Fruit fly (Drosophila melanogaster) whole organism, embryonic: ENCODE measurements around the gene PpV.

Experiments
- ATbp ChIP-seq: fragments of 200-800 bp; sonication (Bioruptor generic); optimal IDR thresholded peaks from 2 replicates; lab custom pipeline; 2017; ENCODE audit warnings: missing biosample characterization, mild to moderate bottlenecking, missing genetic modification characterization, missing genetic modification reagents
- CG10431 ChIP-seq: fragments of 200-800 bp; sonication (Bioruptor generic); optimal IDR thresholded peaks from 3 replicates; lab custom pipeline; 2018; ENCODE audit warnings: missing biosample characterization, mild to moderate bottlenecking, missing genetic modification characterization
- CG1233 ChIP-seq: fragments of 200-800 bp; sonication (Bioruptor generic); optimal IDR thresholded peaks from 4 replicates; lab custom pipeline; 2018; ENCODE audit warnings: missing biosample characterization, mild to moderate bottlenecking, missing genetic modification characterization
- CG12942 ChIP-seq: fragments of 200-800 bp; sonication (Bioruptor generic); optimal IDR thresholded peaks from 3 replicates; lab custom pipeline; 2016; ENCODE audit warnings: missing biosample characterization, missing genetic modification characterization
- CG14710 ChIP-seq: fragments of 200-800 bp; sonication (Bioruptor generic); optimal IDR thresholded peaks from 3 replicates; lab custom pipeline; 2019; ENCODE audit warnings: missing biosample characterization, mild to moderate bottlenecking, missing genetic modification characterization, moderate library complexity
- CG14965 ChIP-seq: fragments of 200-800 bp; sonication (Bioruptor generic); optimal IDR thresholded peaks from 2 replicates; lab custom pipeline; 2016; ENCODE audit warnings: missing biosample characterization, missing genetic modification characterization, borderline replicate concordance
- CG1529 ChIP-seq: fragments of 200-800 bp; sonication (Bioruptor generic); optimal IDR thresholded peaks from 3 replicates; lab custom pipeline; 2018; ENCODE audit warnings: missing biosample characterization, missing genetic modification characterization
- CG16813 ChIP-seq: fragments of 200-800 bp; sonication (Bioruptor generic); IDR thresholded peaks from 3 replicates; pipeline ENCODE4 v1.3.6; 2022; ENCODE audit warnings: missing biosample characterization, missing genetic modification characterization; ENCODE audit not compliant: partially characterized antibody
- CG2678 ChIP-seq: fragments of 200-800 bp; sonication (Bioruptor generic); optimal IDR thresholded peaks from 3 replicates; lab custom pipeline; 2019; ENCODE audit warnings: missing biosample characterization, mild to moderate bottlenecking, missing genetic modification characterization, moderate library complexity
- CG2889 ChIP-seq: fragments of 200-800 bp; sonication (Bioruptor generic); IDR thresholded peaks from 3 replicates; pipeline ENCODE4 v1.3.6; 2022; ENCODE audit warnings: missing biosample characterization, missing genetic modification characterization
- CG3847 ChIP-seq: fragments of 200-800 bp; sonication (Bioruptor generic); IDR thresholded peaks from 2 replicates; pipeline ENCODE4 v1.3.6; 2022; ENCODE audit warnings: missing biosample characterization, missing genetic modification characterization
- CG5180 ChIP-seq: fragments of 200-800 bp; sonication (Bioruptor generic); optimal IDR thresholded peaks from 3 replicates; lab custom pipeline; 2017; ENCODE audit warnings: missing biosample characterization, missing genetic modification characterization, mild to moderate bottlenecking, moderate library complexity, missing genetic modification reagents
- CG5245 ChIP-seq: fragments of 200-800 bp; sonication (Bioruptor generic); optimal IDR thresholded peaks from 3 replicates; lab custom pipeline; 2016; ENCODE audit warnings: missing biosample characterization, missing genetic modification characterization
- CG7745 ChIP-seq: fragments of 200-800 bp; sonication (Bioruptor generic); optimal IDR thresholded peaks from 2 replicates; lab custom pipeline; 2018; ENCODE audit warnings: missing biosample characterization, mild to moderate bottlenecking, missing genetic modification characterization, moderate library complexity
- CG8290 ChIP-seq, 3 experiments: fragments of 200-800 bp; sonication (Bioruptor generic); optimal IDR thresholded peaks; 2 replicates each; lab custom pipeline; 2016 to 2019; ENCODE audit warnings: missing biosample characterization in 3 of 3, missing genetic modification characterization in 3 of 3, mild to moderate bottlenecking in 2 of 3, moderate library complexity in 1 of 3
- CG8359 ChIP-seq: fragments of 200-800 bp; sonication (Bioruptor generic); optimal IDR thresholded peaks from 2 replicates; lab custom pipeline; 2017; ENCODE audit warnings: missing biosample characterization, mild to moderate bottlenecking, missing genetic modification characterization, borderline replicate concordance
- CG8388 ChIP-seq: fragments of 200-800 bp; sonication (Bioruptor generic); optimal IDR thresholded peaks from 2 replicates; lab custom pipeline; 2019; ENCODE audit warnings: missing biosample characterization, mild to moderate bottlenecking, missing genetic modification characterization, moderate library complexity
- D ChIP-seq, 2 experiments: fragments of 200-800 bp in 1 of 2; fragments of >200 bp in 1 of 2; sonication (Bioruptor generic) in 1 of 2; optimal IDR thresholded peaks; 2 replicates in 1 of 2; 3 replicates in 1 of 2; lab custom pipeline; 2017; ENCODE audit warnings: mild to moderate bottlenecking in 1 of 2, missing biosample characterization in 1 of 2, missing genetic modification characterization in 1 of 2, missing genetic modification reagents in 1 of 2
- Dad ChIP-seq: fragments of 200-800 bp; sonication (Bioruptor generic); optimal IDR thresholded peaks from 3 replicates; lab custom pipeline; 2016; ENCODE audit warnings: missing biosample characterization, missing genetic modification characterization
- Dfd ChIP-seq, 2 experiments: fragments of >200 bp; optimal IDR thresholded peaks; 2 replicates each; lab custom pipeline; 2017; ENCODE audit warnings: missing biosample characterization in 2 of 2, missing genetic modification characterization in 2 of 2
- Ets97D ChIP-seq: fragments of 200-800 bp; sonication (Bioruptor generic); optimal IDR thresholded peaks from 3 replicates; lab custom pipeline; 2016; ENCODE audit warnings: missing biosample characterization, missing genetic modification characterization
- HLH3B ChIP-seq: fragments of 200-800 bp; sonication (Bioruptor generic); IDR thresholded peaks from 2 replicates; pipeline ENCODE4 v1.3.6; 2022; ENCODE audit warnings: missing biosample characterization, missing genetic modification characterization
- Hr51 ChIP-seq, 2 experiments: fragments of 200-800 bp; sonication (Bioruptor generic); optimal IDR thresholded peaks; 2 replicates in 1 of 2; 3 replicates in 1 of 2; lab custom pipeline; 2016 to 2018; ENCODE audit warnings: missing biosample characterization in 2 of 2, missing genetic modification characterization in 2 of 2, mild to moderate bottlenecking in 1 of 2, moderate library complexity in 1 of 2
- Nf-YC ChIP-seq: fragments of 200-800 bp; optimal IDR thresholded peaks from 3 replicates; lab custom pipeline; 2019; ENCODE audit warnings: missing biosample characterization, mild to moderate bottlenecking, missing genetic modification characterization, moderate library complexity
- NfI ChIP-seq: fragments of 200-800 bp; sonication (Bioruptor generic); optimal IDR thresholded peaks from 3 replicates; lab custom pipeline; 2018; ENCODE audit warnings: missing biosample characterization, mild to moderate bottlenecking, missing genetic modification characterization, moderate library complexity
- Rfx ChIP-seq: fragments of 200-800 bp; sonication (Bioruptor generic); IDR thresholded peaks from 2 replicates; pipeline ENCODE4 v1.3.6; 2022; ENCODE audit warnings: missing biosample characterization, missing genetic modification characterization
- Rx ChIP-seq: fragments of 200-800 bp; sonication (Bioruptor generic); IDR thresholded peaks from 2 replicates; pipeline ENCODE4 v1.3.6; 2022; ENCODE audit warnings: missing biosample characterization, missing genetic modification characterization
- Side ChIP-seq: fragments of 200-800 bp; sonication (Bioruptor generic); optimal IDR thresholded peaks from 2 replicates; lab custom pipeline; 2016; ENCODE audit warnings: missing biosample characterization, missing genetic modification characterization
- TFAM ChIP-seq: fragments of 200-800 bp; sonication (Bioruptor generic); optimal IDR thresholded peaks from 2 replicates; lab custom pipeline; 2017; ENCODE audit warnings: missing biosample characterization, missing genetic modification characterization, inconsistent platforms
- YL-1 ChIP-seq: fragments of 200-800 bp; sonication (Bioruptor generic); optimal IDR thresholded peaks from 3 replicates; lab custom pipeline; 2017; ENCODE audit warnings: missing biosample characterization, mild to moderate bottlenecking, missing genetic modification characterization
- az2 ChIP-seq: fragments of 200-800 bp; sonication (Bioruptor generic); optimal IDR thresholded peaks from 3 replicates; lab custom pipeline; 2016; ENCODE audit warnings: missing biosample characterization, missing genetic modification characterization
- bowl ChIP-seq: fragments of 200-800 bp; sonication (Bioruptor generic); IDR thresholded peaks from 2 replicates; pipeline ENCODE4 v1.3.6; 2022; ENCODE audit warnings: missing biosample characterization, missing genetic modification characterization
- chn ChIP-seq: fragments of 200-800 bp; sonication (Bioruptor generic); optimal IDR thresholded peaks from 2 replicates; lab custom pipeline; 2016; ENCODE audit warnings: missing biosample characterization, missing genetic modification characterization
- eve ChIP-seq, 2 experiments: fragments of >200 bp; optimal IDR thresholded peaks; 2 replicates each; lab custom pipeline; 2017; ENCODE audit warnings: missing biosample characterization in 2 of 2, missing genetic modification characterization in 2 of 2
- ewg ChIP-seq: fragments of 200-800 bp; sonication (Bioruptor generic); optimal IDR thresholded peaks from 3 replicates; lab custom pipeline; 2017; ENCODE audit warnings: mild to moderate bottlenecking, missing biosample characterization, missing genetic modification reagents, missing genetic modification characterization
- grau ChIP-seq: fragments of 200-800 bp; optimal IDR thresholded peaks from 3 replicates; lab custom pipeline; 2019; ENCODE audit warnings: missing biosample characterization, mild to moderate bottlenecking, missing genetic modification characterization, moderate library complexity
- gsb ChIP-seq: fragments of 200-800 bp; sonication (Bioruptor generic); IDR thresholded peaks from 2 replicates; pipeline ENCODE4 v1.3.6; 2022; ENCODE audit warnings: missing biosample characterization, missing genetic modification characterization
- gsb-n ChIP-seq: fragments of 200-800 bp; sonication (Bioruptor generic); optimal IDR thresholded peaks from 3 replicates; lab custom pipeline; 2018; ENCODE audit warnings: missing biosample characterization, mild to moderate bottlenecking, missing genetic modification characterization
- inv ChIP-seq: fragments of 200-800 bp; sonication (Bioruptor generic); IDR thresholded peaks from 2 replicates; pipeline ENCODE4 v1.3.6; 2022; ENCODE audit warnings: missing biosample characterization, missing genetic modification characterization; ENCODE audit not compliant: partially characterized antibody
- nmo ChIP-seq: fragments of 200-800 bp; sonication (Bioruptor generic); optimal IDR thresholded peaks from 2 replicates; lab custom pipeline; 2018; ENCODE audit warnings: missing biosample characterization, mild to moderate bottlenecking, missing genetic modification characterization, moderate library complexity
- otp ChIP-seq: fragments of 200-800 bp; sonication (Bioruptor generic); IDR thresholded peaks from 3 replicates; pipeline ENCODE4, ENCODE4 v1.3.6; 2022; ENCODE audit warnings: missing biosample characterization, missing genetic modification characterization
- ranshi ChIP-seq: fragments of 200-800 bp; sonication (Bioruptor generic); IDR thresholded peaks from 2 replicates; pipeline ENCODE4 v1.3.6; 2022; ENCODE audit warnings: missing biosample characterization, missing genetic modification characterization
- rib ChIP-seq: fragments of 200-800 bp; sonication (Bioruptor generic); IDR thresholded peaks from 2 replicates; pipeline ENCODE4 v1.3.6; 2022; ENCODE audit warnings: missing biosample characterization, missing genetic modification characterization
- sens ChIP-seq: fragments of 200-800 bp; sonication (Bioruptor generic); peaks from one replicate; lab custom pipeline; 2016; ENCODE audit warnings: missing biosample characterization, missing genetic modification characterization
- sim ChIP-seq: fragments of 200-800 bp; sonication (Bioruptor generic); IDR thresholded peaks from 2 replicates; pipeline ENCODE4 v1.3.6; 2022; ENCODE audit warnings: missing biosample characterization, missing genetic modification characterization
- slbo ChIP-seq: fragments of 200-800 bp; sonication (Bioruptor generic); IDR thresholded peaks from 2 replicates; pipeline ENCODE4 v1.3.6; 2022; ENCODE audit warnings: missing biosample characterization, missing genetic modification characterization
- sna ChIP-seq: fragments of 200-800 bp; sonication (Bioruptor generic); IDR thresholded peaks from 2 replicates; pipeline ENCODE4 v1.3.6; 2022; ENCODE audit warnings: missing biosample characterization, missing genetic modification characterization; ENCODE audit not compliant: partially characterized antibody
- so ChIP-seq: fragments of 200-800 bp; sonication (Bioruptor generic); IDR thresholded peaks from 3 replicates; pipeline ENCODE4 v1.3.6; 2022; ENCODE audit warnings: missing biosample characterization, missing genetic modification characterization
- sr ChIP-seq: fragments of 200-800 bp; sonication (Bioruptor generic); IDR thresholded peaks from 3 replicates; pipeline ENCODE4 v1.3.6; 2022; ENCODE audit warnings: missing biosample characterization, missing genetic modification characterization
- yki ChIP-seq: fragments of >200 bp; optimal IDR thresholded peaks from 3 replicates; lab custom pipeline; 2018

PpV gene

DNA sequence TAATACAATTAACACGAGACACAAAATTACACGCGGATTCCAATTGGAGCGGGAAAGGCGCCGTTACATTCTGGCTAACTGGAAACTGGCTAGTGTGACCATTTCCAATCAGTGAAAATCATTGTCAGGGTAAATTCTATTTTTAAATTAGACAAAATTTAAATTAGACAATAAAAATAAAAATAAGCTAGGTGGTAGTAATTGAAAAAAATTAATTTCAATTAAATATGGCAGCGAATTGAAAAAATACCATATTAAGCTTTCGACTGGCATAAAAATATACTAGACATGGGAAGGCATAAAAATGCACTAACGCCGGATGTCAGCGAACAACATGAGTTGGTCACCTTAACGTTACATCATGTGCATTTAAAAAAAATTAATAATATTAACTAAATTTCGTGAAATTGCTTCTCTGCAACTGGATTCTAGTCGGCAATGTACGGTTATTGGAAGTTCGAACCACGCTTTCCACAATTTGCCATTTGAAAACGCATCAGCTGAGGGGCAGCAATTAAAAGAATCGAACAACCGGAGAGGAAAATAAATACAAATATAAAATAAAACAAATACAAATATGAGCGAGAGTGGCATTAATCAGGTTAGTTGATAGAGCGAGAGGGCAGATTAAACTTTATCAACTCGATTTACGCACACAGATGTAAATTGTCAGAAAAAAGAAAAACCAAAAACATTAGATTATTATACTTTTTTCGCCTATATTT, 6.9 kb downstream of the PpV start, which contains the start of the genes swa and Marf (continued):
- no peak for TF ChIP-seq ranshi (GFP tag; lab: Robert Waterston, UW)
- TF ChIP-seq chn (GFP tag; lab: Kevin White, UChicago) = no peak
- TF ChIP-seq so (GFP tag; lab: Robert Waterston, UW) = no peak
- peak; percentile 43 for TF ChIP-seq CG8290 (GFP tag; optimal IDR thresholded peaks at IDR 0.05; lab: Kevin White, UChicago)
- no peak for TF ChIP-seq CG8290 (tag; optimal IDR thresholded peaks at IDR 0.05; lab: Kevin White, UChicago)
- TF ChIP-seq Dfd (GFP tag; optimal IDR thresholded peaks at IDR 0.05; lab: Kevin White, UChicago) = no peak
- peak; percentile 94 for TF ChIP-seq CG14710
- no peak for TF ChIP-seq CG1529
- TF ChIP-seq CG7745 (tag; lab: Kevin White, UChicago) = no peak
- TF ChIP-seq CG1233 (GFP tag; lab: Kevin White, UChicago) = no peak
- no peak for TF ChIP-seq CG8359 (GFP tag; lab: Kevin White, UChicago)
- no peak for TF ChIP-seq Hr51 (GFP tag; optimal IDR thresholded peaks at IDR 0.05; lab: Kevin White, UChicago)
- no peak for TF ChIP-seq Rfx (GFP tag; lab: Robert Waterston, UW)
- TF ChIP-seq Nf-YC (tag; lab: Kevin White, UChicago) = no peak
- TF ChIP-seq ATbp (GFP tag; lab: Kevin White, UChicago) = no peak
- TF ChIP-seq Side (GFP tag; lab: Kevin White, UChicago) = no peak
- peak; percentile 6 for TF ChIP-seq Ets97D
- TF ChIP-seq TFAM = no peak
- TF ChIP-seq Rx (GFP tag; lab: Robert Waterston, UW) = no peak
- TF ChIP-seq bowl (GFP tag; lab: Robert Waterston, UW) = no peak
- no peak for TF ChIP-seq D (optimal IDR thresholded peaks at IDR 0.05; lab: Kevin White, UChicago)
- TF ChIP-seq D (GFP tag; optimal IDR thresholded peaks at IDR 0.05; lab: Kevin White, UChicago) = no peak
- TF ChIP-seq CG2889 (GFP tag; lab: Robert Waterston, UW) = no peak
- no peak for TF ChIP-seq grau (tag; lab: Kevin White, UChicago)
- TF ChIP-seq slbo (GFP tag; lab: Robert Waterston, UW) = no peak
- TF ChIP-seq CG12942 (GFP tag; lab: Kevin White, UChicago) = no peak
- no peak for TF ChIP-seq otp (GFP tag; lab: Robert Waterston, UW)
- no peak for TF ChIP-seq gsb (GFP tag; lab: Robert Waterston, UW)
- TF ChIP-seq CG10431 (GFP tag; lab: Kevin White, UChicago) = no peak
- TF ChIP-seq CG3847 (GFP tag; lab: Robert Waterston, UW) = peak; percentile 34; the same call in 1 of the 2 replicates
- no peak for TF ChIP-seq eve (GFP tag; optimal IDR thresholded peaks at IDR 0.05; lab: Kevin White, UChicago)
- no peak for TF ChIP-seq CG5180 (GFP tag; lab: Kevin White, UChicago)
- no peak for TF ChIP-seq HLH3B (GFP tag; lab: Robert Waterston, UW)
- TF ChIP-seq yki = no peak
- TF ChIP-seq sens (GFP tag; lab: Kevin White, UChicago) = no peak
- TF ChIP-seq sim (GFP tag; lab: Robert Waterston, UW) = no peak
- no peak for TF ChIP-seq nmo (GFP tag; lab: Kevin White, UChicago)
- TF ChIP-seq inv (GFP tag; lab: Robert Waterston, UW) = no peak
- no peak for TF ChIP-seq ewg
- TF ChIP-seq YL-1 = peak; percentile 60
- no peak for TF ChIP-seq az2
- no peak for TF ChIP-seq gsb-n
- TF ChIP-seq sr (GFP tag; lab: Robert Waterston, UW) = no peak
- TF ChIP-seq sna = no peak
- no peak for TF ChIP-seq Dad (GFP tag; lab: Kevin White, UChicago)
- TF ChIP-seq NfI (GFP tag; lab: Kevin White, UChicago) = no peak
- no peak for TF ChIP-seq CG16813
- no peak for TF ChIP-seq rib (GFP tag; lab: Robert Waterston, UW)
- no peak for TF ChIP-seq CG8388 (GFP tag; lab: Kevin White, UChicago)
- no peak for TF ChIP-seq CG5245
- TF ChIP-seq CG2678 = no peak
- no peak for TF ChIP-seq CG14965 (GFP tag; lab: Kevin White, UChicago)
